5 fruit fly cellular contexts compared by ENCODE assay signal in genomic region chr3L:4116490-4117367, dm6.
TF ChIP-seq lines count a peak whose summit lies in the region.

No protein-coding gene starts in this region.

- TF ChIP-seq CTCF in whole organism, embryonic (GFP tag; optimal IDR thresholded peaks at IDR 0.05; lab: Kevin White, UChicago): no peak

TF ChIP-seq in whole organism, adult, 20 proteins besides CTCF, POLR2A, EP300 and RAD21 (continues in another document):
- no peak for TF ChIP-seq CG7045 (GFP tag; optimal IDR thresholded peaks at IDR 0.05; lab: Kevin White, UChicago)
- TF ChIP-seq Clk (GFP tag; optimal IDR thresholded peaks at IDR 0.05; lab: Kevin White, UChicago): no peak
- peak; percentile 83 for TF ChIP-seq CG14711 (tag; optimal IDR thresholded peaks at IDR 0.05; lab: Kevin White, UChicago)
- peak; percentile 24 for TF ChIP-seq bab1 (GFP tag; optimal IDR thresholded peaks at IDR 0.05; lab: Kevin White, UChicago)
- TF ChIP-seq Hr96 (GFP tag; optimal IDR thresholded peaks at IDR 0.05; lab: Kevin White, UChicago): no peak
- peak; percentile 69 for TF ChIP-seq cic (GFP tag; optimal IDR thresholded peaks at IDR 0.05; lab: Kevin White, UChicago)
- TF ChIP-seq CG12768 (GFP tag; optimal IDR thresholded peaks at IDR 0.05; lab: Kevin White, UChicago): no peak
- no peak for TF ChIP-seq ovo (GFP tag; optimal IDR thresholded peaks at IDR 0.05; lab: Kevin White, UChicago)
- no peak for TF ChIP-seq CG5204 (GFP tag; optimal IDR thresholded peaks at IDR 0.05; lab: Kevin White, UChicago)
- no peak for TF ChIP-seq Mnt (GFP tag; optimal IDR thresholded peaks at IDR 0.05; lab: Kevin White, UChicago)
- peak; percentile 20 for TF ChIP-seq tj (GFP tag; optimal IDR thresholded peaks at IDR 0.05; lab: Kevin White, UChicago)
- peak; percentile 50 for TF ChIP-seq CG11617 (GFP tag; optimal IDR thresholded peaks at IDR 0.05; lab: Kevin White, UChicago)
- no peak for TF ChIP-seq kay (GFP tag; lab: Kevin White, UChicago; ENCODE audit: borderline replicate concordance)
- no peak for TF ChIP-seq toe (GFP tag; optimal IDR thresholded peaks at IDR 0.05; lab: Kevin White, UChicago)
- TF ChIP-seq pad (GFP tag; optimal IDR thresholded peaks at IDR 0.05; lab: Kevin White, UChicago): peak; percentile 42
- TF ChIP-seq CG1620 (GFP tag; optimal IDR thresholded peaks at IDR 0.05; lab: Kevin White, UChicago): no peak
- TF ChIP-seq Crg-1 (GFP tag; optimal IDR thresholded peaks at IDR 0.05; lab: Kevin White, UChicago): no peak
- peak; percentile 61 for TF ChIP-seq CG7101 (tag; optimal IDR thresholded peaks at IDR 0.05; lab: Kevin White, UChicago)
- TF ChIP-seq CG33017 (tag; optimal IDR thresholded peaks at IDR 0.05; lab: Kevin White, UChicago): peak; percentile 70

TF ChIP-seq in whole organism, embryonic, 481 proteins besides CTCF, POLR2A, EP300 and RAD21 (continues in another document):
- TF ChIP-seq CG2199 (GFP tag; IDR thresholded peaks at IDR 0.05; lab: Robert Waterston, UW) (no peak), CG42726 (GFP tag; IDR thresholded peaks at IDR 0.05; lab: Robert Waterston, UW; ENCODE audit: partially characterized antibody) (no peak), Dfd (GFP tag; optimal IDR thresholded peaks at IDR 0.05; lab: Kevin White, UChicago) (no peak), CG2678 (tag; optimal IDR thresholded peaks at IDR 0.05; lab: Kevin White, UChicago) (peak; percentile 13), CG8281 (tag; optimal IDR thresholded peaks at IDR 0.05; lab: Kevin White, UChicago) (no peak), GATAe (GFP tag; conservative IDR thresholded peaks at IDR 0.05; lab: Robert Waterston, UW) (no peak), az2 (GFP tag; optimal IDR thresholded peaks at IDR 0.05; lab: Kevin White, UChicago) (no peak), tna (GFP tag; IDR thresholded peaks at IDR 0.05; lab: Robert Waterston, UW; ENCODE audit: partially characterized antibody) (no peak), Neu2 (GFP tag; optimal IDR thresholded peaks at IDR 0.05; lab: Kevin White, UChicago; ENCODE audit: borderline replicate concordance) (no peak), stc (GFP tag; IDR thresholded peaks at IDR 0.05; lab: Robert Waterston, UW) (no peak), repo (GFP tag; optimal IDR thresholded peaks at IDR 0.05; lab: Kevin White, UChicago) (no peak), pb (GFP tag; optimal IDR thresholded peaks at IDR 0.05; lab: Kevin White, UChicago) (no peak), her (GFP tag; optimal IDR thresholded peaks at IDR 0.05; lab: Kevin White, UChicago) (no peak), al (GFP tag; IDR thresholded peaks at IDR 0.05; lab: Robert Waterston, UW) (no peak), CG13296 (GFP tag; optimal IDR thresholded peaks at IDR 0.05; lab: Kevin White, UChicago) (no peak), sisA (GFP tag; IDR thresholded peaks at IDR 0.05; lab: Robert Waterston, UW) (no peak), CG2202 (tag; optimal IDR thresholded peaks at IDR 0.05; lab: Kevin White, UChicago) (peak; percentile 3), C15 (GFP tag; IDR thresholded peaks at IDR 0.05; lab: Robert Waterston, UW) (no peak), D19A (tag; optimal IDR thresholded peaks at IDR 0.05; lab: Kevin White, UChicago) (no peak)

TF ChIP-seq in whole organism, prepupa, 60 proteins besides CTCF, POLR2A, EP300 and RAD21 (continues in another document):
- TF ChIP-seq lz (GFP tag; optimal IDR thresholded peaks at IDR 0.05; lab: Kevin White, UChicago) (no peak), cyc (GFP tag; optimal IDR thresholded peaks at IDR 0.05; lab: Kevin White, UChicago) (no peak), CG4318 (GFP tag; optimal IDR thresholded peaks at IDR 0.05; lab: Kevin White, UChicago) (no peak), CG1621 (tag; optimal IDR thresholded peaks at IDR 0.05; lab: Kevin White, UChicago) (no peak), CG10631 (GFP tag; optimal IDR thresholded peaks at IDR 0.05; lab: Kevin White, UChicago) (no peak), CG6808 (GFP tag; optimal IDR thresholded peaks at IDR 0.05; lab: Kevin White, UChicago) (no peak), CG11902 (GFP tag; optimal IDR thresholded peaks at IDR 0.05; lab: Kevin White, UChicago) (no peak), CG6792 (GFP tag; optimal IDR thresholded peaks at IDR 0.05; lab: Kevin White, UChicago) (no peak), CG6276 (GFP tag; optimal IDR thresholded peaks at IDR 0.05; lab: Kevin White, UChicago) (peak; percentile 26), topi (GFP tag; optimal IDR thresholded peaks at IDR 0.05; lab: Kevin White, UChicago) (peak; percentile 10), pdm3 (GFP tag; optimal IDR thresholded peaks at IDR 0.05; lab: Kevin White, UChicago) (peak; percentile 22), fd59A (GFP tag; optimal IDR thresholded peaks at IDR 0.05; lab: Kevin White, UChicago) (no peak), CG8119 (GFP tag; IDR thresholded peaks at IDR 0.05; lab: Robert Waterston, UW) (0 out of 3 replicates have a peak, but pooled peaks have one; percentile 35), Hr39 (GFP tag; optimal IDR thresholded peaks at IDR 0.05; lab: Kevin White, UChicago) (no peak), dac (GFP tag; optimal IDR thresholded peaks at IDR 0.05; lab: Kevin White, UChicago) (no peak), CG7368 (GFP tag; optimal IDR thresholded peaks at IDR 0.05; lab: Kevin White, UChicago) (no peak), CG11294 (GFP tag; IDR thresholded peaks at IDR 0.05; lab: Robert Waterston, UW) (no peak), acj6 (GFP tag; optimal IDR thresholded peaks at IDR 0.05; lab: Kevin White, UChicago) (no peak), CG9139 (GFP tag; optimal IDR thresholded peaks at IDR 0.05; lab: Kevin White, UChicago) (no peak), ss (GFP tag; optimal IDR thresholded peaks at IDR 0.05; lab: Kevin White, UChicago) (no peak)

TF ChIP-seq in whole organism, pupa, 21 proteins besides CTCF, POLR2A, EP300 and RAD21:
- no peak for TF ChIP-seq fd96Ca (GFP tag; IDR thresholded peaks at IDR 0.05; lab: Robert Waterston, UW)
- TF ChIP-seq Pif1B (GFP tag; optimal IDR thresholded peaks at IDR 0.05; lab: Kevin White, UChicago): no peak
- TF ChIP-seq CG34367 (tag; optimal IDR thresholded peaks at IDR 0.05; lab: Kevin White, UChicago): no peak
- TF ChIP-seq Snoo (tag; optimal IDR thresholded peaks at IDR 0.05; lab: Kevin White, UChicago): no peak
- TF ChIP-seq CG17806 (tag; optimal IDR thresholded peaks at IDR 0.05; lab: Kevin White, UChicago): peak; percentile 36
- TF ChIP-seq Ets98B (GFP tag; IDR thresholded peaks at IDR 0.05; lab: Robert Waterston, UW): peak; percentile 46; the same call in 1 of the 2 replicates
- TF ChIP-seq Pif1A (GFP tag; optimal IDR thresholded peaks at IDR 0.05; lab: Kevin White, UChicago): no peak
- TF ChIP-seq CG8159 (tag; optimal IDR thresholded peaks at IDR 0.05; lab: Kevin White, UChicago): peak; percentile 47
- TF ChIP-seq D1 (tag; optimal IDR thresholded peaks at IDR 0.05; lab: Kevin White, UChicago): no peak
- peak; percentile 63 for TF ChIP-seq EcR (GFP tag; optimal IDR thresholded peaks at IDR 0.05; lab: Kevin White, UChicago)
- TF ChIP-seq CG4496 (GFP tag; IDR thresholded peaks at IDR 0.05; lab: Robert Waterston, UW): peak; percentile 43; the same call in 1 of the 3 replicates
- TF ChIP-seq CG12605 (GFP tag; IDR thresholded peaks at IDR 0.05; lab: Robert Waterston, UW): peak; percentile 36; the same call in 1 of the 2 replicates
- no peak for TF ChIP-seq CG14655 (GFP tag; optimal IDR thresholded peaks at IDR 0.05; lab: Kevin White, UChicago)
- no peak for TF ChIP-seq CG10348 (GFP tag; IDR thresholded peaks at IDR 0.05; lab: Robert Waterston, UW)
- TF ChIP-seq CG13204 (GFP tag; optimal IDR thresholded peaks at IDR 0.05; lab: Kevin White, UChicago): no peak
- TF ChIP-seq CG8301 (tag; optimal IDR thresholded peaks at IDR 0.05; lab: Kevin White, UChicago): peak; percentile 40
- no peak for TF ChIP-seq rn (GFP tag; IDR thresholded peaks at IDR 0.05; lab: Robert Waterston, UW)
- TF ChIP-seq CG9948 (tag; optimal IDR thresholded peaks at IDR 0.05; lab: Kevin White, UChicago): peak; percentile 8
- TF ChIP-seq CG32121 (GFP tag; IDR thresholded peaks at IDR 0.05; lab: Robert Waterston, UW): peak; percentile 59; the same call in 1 of the 2 replicates
- TF ChIP-seq gl (tag; optimal IDR thresholded peaks at IDR 0.05; lab: Kevin White, UChicago): no peak
- TF ChIP-seq CG15710 (tag; optimal IDR thresholded peaks at IDR 0.05; lab: Kevin White, UChicago): no peak
TF ChIP-seq in whole organism, pupa: peak in this region for 9.

TF ChIP-seq in whole organism, wandering third instar larva, 38 proteins besides CTCF, POLR2A, EP300 and RAD21 (continues in another document):
- TF ChIP-seq ey (GFP tag; optimal IDR thresholded peaks at IDR 0.05; lab: Kevin White, UChicago) (peak; percentile 12), rgr (GFP tag; optimal IDR thresholded peaks at IDR 0.05; lab: Kevin White, UChicago) (peak; percentile 14), Dif (GFP tag; optimal IDR thresholded peaks at IDR 0.05; lab: Kevin White, UChicago; ENCODE audit: partially characterized antibody) (no peak), woc (GFP tag; optimal IDR thresholded peaks at IDR 0.05; lab: Kevin White, UChicago) (peak; percentile 9), Jra (GFP tag; optimal IDR thresholded peaks at IDR 0.05; lab: Kevin White, UChicago) (no peak), sage (GFP tag; optimal IDR thresholded peaks at IDR 0.05; lab: Kevin White, UChicago) (no peak), lola (GFP tag; optimal IDR thresholded peaks at IDR 0.05; lab: Kevin White, UChicago) (no peak), Dfd (GFP tag; optimal IDR thresholded peaks at IDR 0.05; lab: Kevin White, UChicago) (no peak), Vsx2 (GFP tag; optimal IDR thresholded peaks at IDR 0.05; lab: Kevin White, UChicago; ENCODE audit: partially characterized antibody) (no peak), N (GFP tag; optimal IDR thresholded peaks at IDR 0.05; lab: Kevin White, UChicago) (no peak), CG9705 (GFP tag; optimal IDR thresholded peaks at IDR 0.05; lab: Kevin White, UChicago) (no peak), jim (GFP tag; optimal IDR thresholded peaks at IDR 0.05; lab: Kevin White, UChicago) (no peak), sv (GFP tag; optimal IDR thresholded peaks at IDR 0.05; lab: Kevin White, UChicago) (no peak), foxo (GFP tag; optimal IDR thresholded peaks at IDR 0.05; lab: Kevin White, UChicago) (peak in 1 of 2 experiments; percentile 14), Hr83 (GFP tag; optimal IDR thresholded peaks at IDR 0.05; lab: Kevin White, UChicago; ENCODE audit: poor library complexity, severe bottlenecking) (no peak), fru (GFP tag; optimal IDR thresholded peaks at IDR 0.05; lab: Kevin White, UChicago) (no peak), OdsH (GFP tag; optimal IDR thresholded peaks at IDR 0.05; lab: Kevin White, UChicago) (peak; percentile 51), Sp1 (GFP tag; optimal IDR thresholded peaks at IDR 0.05; lab: Kevin White, UChicago) (no peak), dmrt93B (GFP tag; optimal IDR thresholded peaks at IDR 0.05; lab: Kevin White, UChicago) (no peak), br (GFP tag; optimal IDR thresholded peaks at IDR 0.05; lab: Kevin White, UChicago) (no peak), Rel (GFP tag; optimal IDR thresholded peaks at IDR 0.05; lab: Kevin White, UChicago) (no peak), Rel (tag; optimal IDR thresholded peaks at IDR 0.05; lab: Kevin White, UChicago) (peak; percentile 85), brk (GFP tag; optimal IDR thresholded peaks at IDR 0.05; lab: Kevin White, UChicago) (peak; percentile 13), GATAd (GFP tag; optimal IDR thresholded peaks at IDR 0.05; lab: Kevin White, UChicago) (no peak)
